Fruit fly (Drosophila melanogaster) whole organism, embryonic: Measurements from ENCODE around the gene CG17646.

Experiments
- CG1024 ChIP-seq: fragments of 200-800 bp; sonication (Bioruptor generic); IDR thresholded peaks from 2 replicates; pipeline ENCODE4 v1.3.6; 2022; ENCODE audit warnings: missing biosample characterization, missing genetic modification characterization
- CG12155 ChIP-seq: fragments of 200-800 bp; sonication (Bioruptor generic); optimal IDR thresholded peaks from 3 replicates; lab custom pipeline; 2016; ENCODE audit warnings: missing biosample characterization, missing genetic modification characterization
- CG1233 ChIP-seq: fragments of 200-800 bp; sonication (Bioruptor generic); optimal IDR thresholded peaks from 4 replicates; lab custom pipeline; 2018; ENCODE audit warnings: missing biosample characterization, mild to moderate bottlenecking, missing genetic modification characterization
- CG12769 ChIP-seq: fragments of 200-800 bp; sonication (Bioruptor generic); optimal IDR thresholded peaks from 2 replicates; lab custom pipeline; 2019; ENCODE audit warnings: missing biosample characterization, mild to moderate bottlenecking, missing genetic modification characterization, moderate library complexity
- CG13296 ChIP-seq: fragments of 200-800 bp; sonication (Bioruptor generic); optimal IDR thresholded peaks from 3 replicates; lab custom pipeline; 2018; ENCODE audit warnings: missing biosample characterization, mild to moderate bottlenecking, missing genetic modification characterization
- CG14441 ChIP-seq: fragments of 200-800 bp; sonication (Bioruptor generic); IDR thresholded peaks from 2 replicates; pipeline ENCODE4 v1.3.6; 2022; ENCODE audit warnings: missing biosample characterization, missing genetic modification characterization
- CG15011 ChIP-seq: fragments of 200-800 bp; sonication (Bioruptor generic); optimal IDR thresholded peaks from 3 replicates; lab custom pipeline; 2018; ENCODE audit warnings: missing biosample characterization, mild to moderate bottlenecking, missing genetic modification characterization
- CG15514 ChIP-seq: fragments of 200-800 bp; sonication (Bioruptor generic); optimal IDR thresholded peaks from 3 replicates; lab custom pipeline; 2017; ENCODE audit warnings: missing biosample characterization, missing genetic modification characterization, mild to moderate bottlenecking, moderate library complexity, missing genetic modification reagents
- CG1647 ChIP-seq: fragments of 200-800 bp; sonication (Bioruptor generic); optimal IDR thresholded peaks from 3 replicates; lab custom pipeline; 2016; ENCODE audit warnings: missing biosample characterization, missing genetic modification characterization
- CG18619 ChIP-seq: fragments of 200-800 bp; sonication (Bioruptor generic); optimal IDR thresholded peaks from 3 replicates; lab custom pipeline; 2017; ENCODE audit warnings: missing biosample characterization, mild to moderate bottlenecking, missing genetic modification characterization
- CG2199 ChIP-seq: fragments of 200-800 bp; sonication (Bioruptor generic); IDR thresholded peaks from 3 replicates; pipeline ENCODE4 v1.3.6; 2022; ENCODE audit warnings: missing biosample characterization, missing genetic modification characterization
- CG30020 ChIP-seq: fragments of 200-800 bp; optimal IDR thresholded peaks from 2 replicates; lab custom pipeline; 2019; ENCODE audit warnings: missing biosample characterization, mild to moderate bottlenecking, missing genetic modification characterization, moderate library complexity
- CG31224 ChIP-seq: fragments of 200-800 bp; sonication (Bioruptor generic); IDR thresholded peaks from 2 replicates; pipeline ENCODE4 v1.3.6; 2022; ENCODE audit warnings: missing biosample characterization, missing genetic modification characterization
- CG3163 ChIP-seq: fragments of 200-800 bp; sonication (Bioruptor generic); optimal IDR thresholded peaks from 3 replicates; lab custom pipeline; 2016; ENCODE audit warnings: missing biosample characterization, missing genetic modification characterization
- CG33213 ChIP-seq: fragments of 200-800 bp; sonication (Bioruptor generic); optimal IDR thresholded peaks from 3 replicates; lab custom pipeline; 2016; ENCODE audit warnings: missing biosample characterization, missing genetic modification characterization
- CG34376 ChIP-seq: fragments of 200-800 bp; sonication (Bioruptor generic); optimal IDR thresholded peaks from 2 replicates; lab custom pipeline; 2018; ENCODE audit warnings: missing biosample characterization, mild to moderate bottlenecking, missing genetic modification characterization
- CG7987 ChIP-seq: fragments of 200-800 bp; sonication (Bioruptor generic); optimal IDR thresholded peaks from 2 replicates; lab custom pipeline; 2018; ENCODE audit warnings: missing biosample characterization, mild to moderate bottlenecking, missing genetic modification characterization, moderate library complexity
- CG8290 ChIP-seq, 3 experiments: fragments of 200-800 bp; sonication (Bioruptor generic); optimal IDR thresholded peaks; 2 replicates each; lab custom pipeline; 2016 to 2019; ENCODE audit warnings: missing biosample characterization in 3 of 3, missing genetic modification characterization in 3 of 3, mild to moderate bottlenecking in 2 of 3, moderate library complexity in 1 of 3
- CG8924 ChIP-seq: fragments of 200-800 bp; optimal IDR thresholded peaks from 3 replicates; lab custom pipeline; 2019; ENCODE audit warnings: missing biosample characterization, mild to moderate bottlenecking, missing genetic modification characterization, moderate library complexity
- Dbx ChIP-seq: fragments of 200-800 bp; sonication (Bioruptor generic); IDR thresholded peaks from 3 replicates; pipeline ENCODE4 v1.3.6; 2022; ENCODE audit warnings: missing biosample characterization, missing genetic modification characterization
- ERR ChIP-seq: fragments of 200-800 bp; sonication (Bioruptor generic); optimal IDR thresholded peaks from 2 replicates; lab custom pipeline; 2016; ENCODE audit warnings: missing biosample characterization, missing genetic modification characterization
- GATAe ChIP-seq: fragments of 200-800 bp; sonication (Bioruptor generic); conservative IDR thresholded peaks from 2 replicates; pipeline ENCODE4 v1.3.6; 2022; ENCODE audit warnings: missing biosample characterization, missing genetic modification characterization
- Med ChIP-seq: fragments of 200-800 bp; sonication (Bioruptor generic); peaks from one replicate; lab custom pipeline; 2016; ENCODE audit warnings: missing biosample characterization, missing genetic modification characterization, mild to moderate bottlenecking, inconsistent platforms, moderate library complexity
- NFAT ChIP-seq: fragments of 200-800 bp; sonication (Bioruptor generic); IDR thresholded peaks from 2 replicates; pipeline ENCODE4 v1.3.6; 2022; ENCODE audit warnings: missing biosample characterization, missing genetic modification characterization
- NfI ChIP-seq: fragments of 200-800 bp; sonication (Bioruptor generic); optimal IDR thresholded peaks from 3 replicates; lab custom pipeline; 2018; ENCODE audit warnings: missing biosample characterization, mild to moderate bottlenecking, missing genetic modification characterization, moderate library complexity
- Pdp1 ChIP-seq, 2 experiments: fragments of 200-800 bp; sonication (Bioruptor generic); optimal IDR thresholded peaks; 3 replicates each; lab custom pipeline; 2016; ENCODE audit warnings: missing biosample characterization in 2 of 2, missing genetic modification characterization in 2 of 2, mild to moderate bottlenecking in 1 of 2, moderate library complexity in 1 of 2
- Rfx ChIP-seq: fragments of 200-800 bp; sonication (Bioruptor generic); IDR thresholded peaks from 2 replicates; pipeline ENCODE4 v1.3.6; 2022; ENCODE audit warnings: missing biosample characterization, missing genetic modification characterization
- cg ChIP-seq: fragments of 200-800 bp; sonication (Bioruptor generic); optimal IDR thresholded peaks from 3 replicates; lab custom pipeline; 2019; ENCODE audit warnings: missing biosample characterization, mild to moderate bottlenecking, missing genetic modification characterization, moderate library complexity
- chinmo ChIP-seq: fragments of 200-800 bp; sonication (Bioruptor generic); IDR thresholded peaks from 4 replicates; pipeline ENCODE4 v1.3.6; 2022; ENCODE audit warnings: missing biosample characterization, missing genetic modification characterization; ENCODE audit not compliant: partially characterized antibody
- en ChIP-seq: fragments of 200-800 bp; sonication (Bioruptor generic); optimal IDR thresholded peaks from 2 replicates; lab custom pipeline; 2016; ENCODE audit warnings: missing biosample characterization, missing genetic modification characterization
- grn ChIP-seq: fragments of 200-800 bp; sonication (Bioruptor generic); optimal IDR thresholded peaks from 3 replicates; lab custom pipeline; 2017; ENCODE audit warnings: missing biosample characterization, missing genetic modification characterization
- hbn ChIP-seq: fragments of 200-800 bp; sonication (Bioruptor generic); IDR thresholded peaks from 2 replicates; pipeline ENCODE4 v1.3.6; 2022; ENCODE audit warnings: missing biosample characterization, missing genetic modification characterization; ENCODE audit not compliant: partially characterized antibody
- her ChIP-seq: fragments of 200-800 bp; sonication (Bioruptor generic); optimal IDR thresholded peaks from 2 replicates; lab custom pipeline; 2016; ENCODE audit warnings: missing biosample characterization, missing genetic modification characterization
- klu ChIP-seq: fragments of 200-800 bp; sonication (Bioruptor generic); IDR thresholded peaks from 2 replicates; pipeline ENCODE4 v1.3.6; 2022; ENCODE audit warnings: missing biosample characterization, missing genetic modification characterization
- lab ChIP-seq: fragments of 200-800 bp; sonication (Bioruptor generic); optimal IDR thresholded peaks from 3 replicates; lab custom pipeline; 2017; ENCODE audit warnings: missing biosample characterization, missing genetic modification characterization, mild to moderate bottlenecking, moderate library complexity, missing genetic modification reagents
- lilli ChIP-seq: fragments of 200-800 bp; sonication (Bioruptor generic); optimal IDR thresholded peaks from 3 replicates; lab custom pipeline; 2016; ENCODE audit warnings: missing biosample characterization, missing genetic modification characterization
- lov ChIP-seq, 2 experiments: fragments of 200-800 bp in 1 of 2; fragments of >200 bp in 1 of 2; sonication (Bioruptor generic) in 1 of 2; IDR thresholded peaks in 1 of 2; optimal IDR thresholded peaks in 1 of 2; 2 replicates in 1 of 2; 3 replicates in 1 of 2; pipeline versions ENCODE4 v1.3.6 to Lab custom; 2017 to 2022; ENCODE audit warnings: missing biosample characterization in 1 of 2, missing genetic modification characterization in 1 of 2
- pb ChIP-seq: fragments of 200-800 bp; sonication (Bioruptor generic); optimal IDR thresholded peaks from 3 replicates; lab custom pipeline; 2016; ENCODE audit warnings: missing biosample characterization, missing genetic modification characterization
- psq ChIP-seq: fragments of 200-800 bp; sonication (Bioruptor generic); optimal IDR thresholded peaks from 2 replicates; lab custom pipeline; 2017; ENCODE audit warnings: missing biosample characterization, missing genetic modification characterization
- rib ChIP-seq: fragments of 200-800 bp; sonication (Bioruptor generic); IDR thresholded peaks from 2 replicates; pipeline ENCODE4 v1.3.6; 2022; ENCODE audit warnings: missing biosample characterization, missing genetic modification characterization
- sd ChIP-seq: fragments of 200-800 bp; sonication (Bioruptor generic); optimal IDR thresholded peaks from 3 replicates; lab custom pipeline; 2018; ENCODE audit warnings: missing biosample characterization, mild to moderate bottlenecking, missing genetic modification characterization, moderate library complexity
- sim ChIP-seq: fragments of 200-800 bp; sonication (Bioruptor generic); IDR thresholded peaks from 2 replicates; pipeline ENCODE4 v1.3.6; 2022; ENCODE audit warnings: missing biosample characterization, missing genetic modification characterization
- sug ChIP-seq: fragments of 200-800 bp; optimal IDR thresholded peaks from 2 replicates; lab custom pipeline; 2019; ENCODE audit warnings: missing biosample characterization, mild to moderate bottlenecking, missing genetic modification characterization, moderate library complexity
- tgo ChIP-seq: fragments of 200-800 bp; sonication (Bioruptor generic); IDR thresholded peaks from 3 replicates; pipeline ENCODE4 v1.3.6; 2022; ENCODE audit warnings: missing biosample characterization, missing genetic modification characterization
- tio ChIP-seq: fragments of 200-800 bp; sonication (Bioruptor generic); optimal IDR thresholded peaks from 2 replicates; lab custom pipeline; 2017; ENCODE audit warnings: missing biosample characterization, missing genetic modification characterization, inconsistent platforms

CG17646 gene

DNA sequence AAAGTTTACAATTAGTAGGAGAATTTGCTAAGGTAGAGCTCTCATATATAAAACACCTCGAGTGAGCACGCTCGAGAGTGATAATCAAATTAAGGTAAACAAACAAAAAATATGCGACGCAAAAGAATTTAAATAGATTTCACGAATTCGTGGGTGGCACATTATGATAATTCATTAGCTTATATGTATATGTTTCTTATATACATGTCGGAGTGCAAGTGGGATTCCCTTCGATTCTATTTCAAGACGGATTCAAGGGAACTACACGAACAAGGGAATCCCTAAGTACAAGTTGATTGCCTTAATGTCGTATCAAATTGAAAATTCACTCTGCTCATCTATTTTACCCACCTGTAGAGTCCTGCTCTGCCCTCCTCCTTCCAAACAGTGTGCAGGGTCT, 15.1 kb upstream of the CG17646 start:
- TF ChIP-seq CG18619 (GFP tag; lab: Kevin White, UChicago) (no peak), CG1024 (GFP tag; lab: Robert Waterston, UW) (no peak), hbn (GFP tag; lab: Robert Waterston, UW) (no peak)

DNA sequence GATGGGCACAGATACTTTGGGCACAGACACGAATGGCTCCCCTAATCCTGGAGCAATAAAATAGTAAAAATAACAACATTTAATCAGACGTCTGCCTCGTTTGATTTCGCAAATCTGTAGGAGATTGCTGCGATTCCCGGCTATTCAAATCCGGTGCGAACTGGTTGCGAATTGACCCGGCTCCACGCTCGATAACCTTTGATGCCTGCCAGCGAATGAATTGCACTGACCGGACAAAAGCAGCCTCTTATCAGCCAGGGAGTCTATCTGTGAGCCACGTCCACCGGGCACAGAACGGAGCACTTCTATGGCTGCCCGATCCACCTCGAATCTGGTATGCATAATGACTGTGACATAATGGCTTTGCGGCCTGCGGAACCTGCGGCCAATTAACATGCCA, 12.4 kb upstream of the CG17646 start:
- TF ChIP-seq Pdp1 (GFP tag; optimal IDR thresholded peaks at IDR 0.05; lab: Kevin White, UChicago) = peak in 1 of 2 experiments; percentile 49
- no peak for TF ChIP-seq CG1233 (GFP tag; lab: Kevin White, UChicago)
- no peak for TF ChIP-seq CG12155
- TF ChIP-seq tgo (GFP tag; lab: Robert Waterston, UW) = no peak
- peak; percentile 46 for TF ChIP-seq Med
- TF ChIP-seq CG2199 = no peak
- TF ChIP-seq chinmo (GFP tag; lab: Robert Waterston, UW) = 0 out of 4 replicates have a peak, but pooled peaks have one; percentile 57
- peak; percentile 38 for TF ChIP-seq sug

DNA sequence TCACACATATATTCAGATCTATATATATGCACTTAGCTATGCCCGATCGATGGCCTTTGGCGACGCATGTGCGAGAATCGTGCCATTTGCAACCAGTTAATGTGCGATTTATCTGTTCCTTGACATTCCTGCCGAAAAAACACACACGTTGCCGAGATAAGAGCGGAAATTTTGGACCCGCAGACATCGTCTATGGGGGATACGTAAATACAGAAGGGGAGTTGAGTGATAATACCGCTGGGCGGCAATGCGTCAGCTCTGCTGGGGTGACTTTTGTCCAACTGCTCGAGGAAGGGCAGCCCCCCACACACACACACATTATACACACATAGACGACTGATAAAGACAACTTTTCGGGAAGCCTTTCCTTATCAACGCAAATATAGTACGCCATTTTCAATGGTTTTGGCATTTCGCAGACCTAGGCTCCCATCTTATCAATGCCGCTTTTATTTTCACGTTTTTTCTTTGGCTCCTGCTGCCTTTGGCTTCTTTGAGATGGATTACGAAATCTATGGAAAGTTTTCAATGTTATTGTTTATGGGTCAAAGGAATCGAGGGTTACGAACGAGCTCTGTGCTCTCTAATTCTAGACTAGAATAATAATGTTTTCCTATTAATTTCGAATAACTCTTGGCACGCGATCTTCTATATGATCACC, 11.3 kb upstream of the CG17646 start:
- TF ChIP-seq klu (GFP tag; lab: Robert Waterston, UW) (no peak), CG30020 (tag; lab: Kevin White, UChicago) (no peak), sd (tag; lab: Kevin White, UChicago) (peak; percentile 96), lov (optimal IDR thresholded peaks at IDR 0.05; lab: Kevin White, UChicago) (no peak), lov (GFP tag; IDR thresholded peaks at IDR 0.05; lab: Robert Waterston, UW) (0 out of 3 replicates have a peak, but pooled peaks have one; percentile 36), Pdp1 (GFP tag; optimal IDR thresholded peaks at IDR 0.05; lab: Kevin White, UChicago) (peak in 1 of 2 experiments; percentile 4), her (GFP tag; lab: Kevin White, UChicago) (no peak), Rfx (GFP tag; lab: Robert Waterston, UW) (no peak), CG12769 (tag; lab: Kevin White, UChicago) (peak; percentile 51), CG7987 (GFP tag; lab: Kevin White, UChicago) (peak; percentile 8), en (no peak), rib (GFP tag; lab: Robert Waterston, UW) (peak; percentile 76; the same call in 1 of the 2 replicates), CG3163 (GFP tag; lab: Kevin White, UChicago) (no peak), NfI (no peak), CG31224 (GFP tag; lab: Robert Waterston, UW) (no peak), CG33213 (GFP tag; lab: Kevin White, UChicago) (no peak), Dbx (GFP tag; lab: Robert Waterston, UW) (0 out of 3 replicates have a peak, but pooled peaks have one; percentile 10), pb (no peak), Med (peak; percentile 69), CG8924 (tag; lab: Kevin White, UChicago) (no peak), CG8290 (GFP tag; optimal IDR thresholded peaks at IDR 0.05; lab: Kevin White, UChicago) (peak; percentile 1), CG8290 (tag; optimal IDR thresholded peaks at IDR 0.05; lab: Kevin White, UChicago) (no peak), GATAe (peak; percentile 72), CG15011 (GFP tag; lab: Kevin White, UChicago) (no peak), CG13296 (GFP tag; lab: Kevin White, UChicago) (no peak), sim (no peak), chinmo (GFP tag; lab: Robert Waterston, UW) (0 out of 4 replicates have a peak, but pooled peaks have one; percentile 33), CG14441 (GFP tag; lab: Robert Waterston, UW) (no peak), lab (GFP tag; lab: Kevin White, UChicago) (peak; percentile 35), lilli (GFP tag; lab: Kevin White, UChicago) (no peak), grn (GFP tag; lab: Kevin White, UChicago) (peak; percentile 12), tio (GFP tag; lab: Kevin White, UChicago) (no peak), CG34376 (GFP tag; lab: Kevin White, UChicago) (peak; percentile 72), CG15514 (GFP tag; lab: Kevin White, UChicago) (no peak), ERR (GFP tag; lab: Kevin White, UChicago) (no peak), NFAT (GFP tag; lab: Robert Waterston, UW) (peak; percentile 47; the same call in 1 of the 2 replicates), CG1647 (GFP tag; lab: Kevin White, UChicago) (no peak), psq (GFP tag; lab: Kevin White, UChicago) (no peak), sug (peak; percentile 98), cg (GFP tag; lab: Kevin White, UChicago) (peak; percentile 13)
